Worm (Caenorhabditis elegans) whole organism, L2 larva: ENCODE data around the gene VZK822L.2.

Experiments used
- C34F6.9 ChIP-seq: fragments of 150-350 bp; optimal IDR thresholded peaks from 2 replicates; lab custom pipeline; 2014; ENCODE audit warnings: missing biosample characterization, missing genetic modification characterization
- F13H6.1 ChIP-seq: sonication (generic microtip); optimal IDR thresholded peaks from 2 replicates; lab custom pipeline; 2016; ENCODE audit warnings: missing genetic modification characterization, missing compliant biosample characterization
- R02D3.7 ChIP-seq: fragments of 150-350 bp; optimal IDR thresholded peaks from 2 replicates; lab custom pipeline; 2014; ENCODE audit warnings: missing biosample characterization, missing genetic modification characterization
- Y55F3AM.14 ChIP-seq: fragments of 200-800 bp; sonication (Bioruptor generic); optimal IDR thresholded peaks from 2 replicates; lab custom pipeline; 2018; ENCODE audit warnings: mild to moderate bottlenecking, missing genetic modification characterization, missing compliant biosample characterization
- ZK546.5 ChIP-seq: sonication (generic microtip); optimal IDR thresholded peaks from 2 replicates; lab custom pipeline; 2017; ENCODE audit warnings: missing biosample characterization, missing genetic modification characterization
- alr-1 ChIP-seq: fragments of 150-350 bp; optimal IDR thresholded peaks from 2 replicates; lab custom pipeline; 2014; ENCODE audit warnings: missing biosample characterization, missing genetic modification characterization
- aly-2 ChIP-seq: fragments of 150-350 bp; optimal IDR thresholded peaks from 2 replicates; lab custom pipeline; 2014; ENCODE audit warnings: missing biosample characterization, missing genetic modification characterization
- ama-1 ChIP-seq: fragments of 150-350 bp; optimal IDR thresholded peaks from 2 replicates; lab custom pipeline; 2018; ENCODE audit warnings: inconsistent platforms
- blmp-1 ChIP-seq: sonication (generic microtip); optimal IDR thresholded peaks from 2 replicates; lab custom pipeline; 2017; ENCODE audit warnings: missing genetic modification characterization, mild to moderate bottlenecking, missing compliant biosample characterization, antibody characterized with exemption, moderate library complexity; ENCODE audit not compliant: insufficient read depth
- ceh-16 ChIP-seq: fragments of 150-350 bp; optimal IDR thresholded peaks from 2 replicates; lab custom pipeline; 2014; ENCODE audit warnings: missing biosample characterization, missing genetic modification characterization
- ceh-82 ChIP-seq: fragments of 150-350 bp; optimal IDR thresholded peaks from 2 replicates; lab custom pipeline; 2014; ENCODE audit warnings: missing biosample characterization, missing genetic modification characterization
- crh-2 ChIP-seq: sonication (generic microtip); optimal IDR thresholded peaks from 2 replicates; lab custom pipeline; 2017; ENCODE audit warnings: missing biosample characterization, missing genetic modification characterization
- dmd-4 ChIP-seq: sonication (generic microtip); optimal IDR thresholded peaks from 2 replicates; lab custom pipeline; 2017; ENCODE audit warnings: missing biosample characterization, missing genetic modification characterization
- egl-27 ChIP-seq: sonication (generic microtip); optimal IDR thresholded peaks from 3 replicates; lab custom pipeline; 2017; ENCODE audit warnings: missing biosample characterization, missing genetic modification reagents, missing genetic modification characterization
- elt-1 ChIP-seq: fragments of 150-350 bp; optimal IDR thresholded peaks from 2 replicates; lab custom pipeline; 2014; ENCODE audit warnings: missing biosample characterization, missing genetic modification characterization
- elt-3 ChIP-seq: sonication (generic microtip); optimal IDR thresholded peaks from 2 replicates; lab custom pipeline; 2017; ENCODE audit warnings: missing biosample characterization, missing genetic modification characterization
- fos-1 ChIP-seq: fragments of 150-350 bp; optimal IDR thresholded peaks from 2 replicates; lab custom pipeline; 2014; ENCODE audit warnings: missing biosample characterization, missing genetic modification characterization
- gmeb-1 ChIP-seq: fragments of 150-350 bp; optimal IDR thresholded peaks from 2 replicates; lab custom pipeline; 2014; ENCODE audit warnings: missing biosample characterization, missing genetic modification characterization
- lin-11 ChIP-seq: fragments of 150-350 bp; sonication (generic microtip); optimal IDR thresholded peaks from 2 replicates; lab custom pipeline; 2014; ENCODE audit warnings: missing biosample characterization, missing genetic modification characterization, inconsistent platforms, mixed read lengths
- lin-13 ChIP-seq: fragments of 150-350 bp; optimal IDR thresholded peaks from 2 replicates; lab custom pipeline; 2014; ENCODE audit warnings: missing biosample characterization, missing genetic modification reagents, missing genetic modification characterization
- lin-39 ChIP-seq: fragments of 150-350 bp; optimal IDR thresholded peaks from 2 replicates; lab custom pipeline; 2014; ENCODE audit warnings: missing biosample characterization, missing genetic modification reagents, missing genetic modification characterization
- lsy-2 ChIP-seq, 2 experiments: fragments of 150-350 bp in 1 of 2; sonication (generic microtip) in 1 of 2; optimal IDR thresholded peaks; 2 replicates each; lab custom pipeline; 2014 to 2017; ENCODE audit warnings: missing biosample characterization in 2 of 2, missing genetic modification characterization in 2 of 2
- mab-5 ChIP-seq: fragments of 150-350 bp; optimal IDR thresholded peaks from 2 replicates; lab custom pipeline; 2014; ENCODE audit warnings: missing biosample characterization, missing genetic modification characterization
- mbf-1 ChIP-seq: sonication (generic microtip); optimal IDR thresholded peaks from 2 replicates; lab custom pipeline; 2017; ENCODE audit warnings: missing biosample characterization, missing genetic modification characterization
- mdl-1 ChIP-seq, 2 experiments: fragments of 150-350 bp in 1 of 2; sonication (generic microtip) in 1 of 2; optimal IDR thresholded peaks; 2 replicates each; lab custom pipeline; 2017; ENCODE audit warnings: missing biosample characterization in 2 of 2, missing genetic modification characterization in 2 of 2
- nhr-10 ChIP-seq: sonication (generic microtip); optimal IDR thresholded peaks from 2 replicates; lab custom pipeline; 2017; ENCODE audit warnings: missing biosample characterization, missing genetic modification characterization
- nhr-11 ChIP-seq: fragments of 150-350 bp; optimal IDR thresholded peaks from 2 replicates; lab custom pipeline; 2014; ENCODE audit warnings: missing biosample characterization, missing genetic modification characterization
- nhr-12 ChIP-seq: fragments of 150-350 bp; optimal IDR thresholded peaks from 2 replicates; lab custom pipeline; 2014; ENCODE audit warnings: missing biosample characterization, missing genetic modification characterization
- nhr-129 ChIP-seq: fragments of 150-350 bp; optimal IDR thresholded peaks from 2 replicates; lab custom pipeline; 2014; ENCODE audit warnings: missing biosample characterization, missing genetic modification characterization
- nhr-21 ChIP-seq: fragments of 150-350 bp; optimal IDR thresholded peaks from 2 replicates; lab custom pipeline; 2014; ENCODE audit warnings: missing biosample characterization, missing genetic modification characterization
- nhr-23 ChIP-seq: fragments of 150-350 bp; optimal IDR thresholded peaks from 2 replicates; lab custom pipeline; 2014; ENCODE audit warnings: missing biosample characterization, missing genetic modification reagents, missing genetic modification characterization
- nhr-237 ChIP-seq: fragments of 150-350 bp; optimal IDR thresholded peaks from 2 replicates; lab custom pipeline; 2014; ENCODE audit warnings: missing biosample characterization, missing genetic modification characterization
- nhr-25 ChIP-seq: fragments of 150-350 bp; sonication (generic microtip); optimal IDR thresholded peaks from 3 replicates; lab custom pipeline; 2014; ENCODE audit warnings: missing biosample characterization, missing genetic modification characterization
- nhr-6 ChIP-seq: fragments of 150-350 bp; optimal IDR thresholded peaks from 2 replicates; lab custom pipeline; 2014; ENCODE audit warnings: missing biosample characterization, missing genetic modification characterization
- nhr-77 ChIP-seq: fragments of 150-350 bp; optimal IDR thresholded peaks from 2 replicates; lab custom pipeline; 2014; ENCODE audit warnings: missing biosample characterization, missing genetic modification characterization
- peb-1 ChIP-seq: fragments of 150-350 bp; optimal IDR thresholded peaks from 2 replicates; lab custom pipeline; 2014; ENCODE audit warnings: missing biosample characterization, missing genetic modification characterization
- sem-4 ChIP-seq: fragments of 150-350 bp; optimal IDR thresholded peaks from 2 replicates; lab custom pipeline; 2014; ENCODE audit warnings: missing biosample characterization, missing genetic modification reagents, missing genetic modification characterization
- skn-1 ChIP-seq: sonication (generic microtip); optimal IDR thresholded peaks from 2 replicates; lab custom pipeline; 2017; ENCODE audit warnings: missing biosample characterization, missing genetic modification characterization
- sma-3 ChIP-seq: sonication (generic microtip); optimal IDR thresholded peaks from 2 replicates; lab custom pipeline; 2016; ENCODE audit warnings: missing genetic modification reagents, missing genetic modification characterization, missing compliant biosample characterization
- sma-9 ChIP-seq, 2 experiments: fragments of 150-350 bp in 1 of 2; sonication (generic microtip) in 1 of 2; optimal IDR thresholded peaks; 2 replicates each; lab custom pipeline; 2014 to 2016; ENCODE audit warnings: missing genetic modification characterization in 2 of 2, mild to moderate bottlenecking in 1 of 2, missing biosample characterization in 1 of 2, missing compliant biosample characterization in 1 of 2, missing genetic modification reagents in 1 of 2, moderate library complexity in 1 of 2
- snpc-4 ChIP-seq: fragments of 150-350 bp; optimal IDR thresholded peaks from 2 replicates; lab custom pipeline; 2014; ENCODE audit warnings: missing biosample characterization, missing genetic modification characterization
- unc-39 ChIP-seq: fragments of 150-350 bp; optimal IDR thresholded peaks from 2 replicates; lab custom pipeline; 2014; ENCODE audit warnings: missing biosample characterization, missing genetic modification characterization
- unc-55 ChIP-seq: fragments of 150-350 bp; sonication (generic microtip); optimal IDR thresholded peaks from 3 replicates; lab custom pipeline; 2014; ENCODE audit warnings: missing biosample characterization, missing genetic modification reagents, missing genetic modification characterization
- unc-62 ChIP-seq: fragments of 150-350 bp; optimal IDR thresholded peaks from 2 replicates; lab custom pipeline; 2014; ENCODE audit warnings: missing biosample characterization, missing genetic modification reagents, missing genetic modification characterization
- zag-1 ChIP-seq: fragments of 150-350 bp; optimal IDR thresholded peaks from 2 replicates; lab custom pipeline; 2014; ENCODE audit warnings: missing biosample characterization, missing genetic modification characterization
- ztf-1 ChIP-seq: fragments of 200-800 bp; sonication (Bioruptor generic); conservative IDR thresholded peaks from 2 replicates; pipeline ENCODE4 v1.3.6; 2022; ENCODE audit warnings: missing genetic modification characterization, missing compliant biosample characterization
- ztf-11 ChIP-seq: sonication (generic microtip); optimal IDR thresholded peaks from 2 replicates; lab custom pipeline; 2017; ENCODE audit warnings: missing biosample characterization, missing genetic modification characterization
- ztf-4 ChIP-seq: fragments of 150-350 bp; optimal IDR thresholded peaks from 2 replicates; lab custom pipeline; 2014; ENCODE audit warnings: missing biosample characterization, missing genetic modification characterization

VZK822L.2 gene

ce11 chrIV:11956387-11956786 is 44.6 kb downstream of the VZK822L.2 start:
- TF ChIP-seq unc-55 (GFP tag; lab: Kevin White, UChicago): no peak
- no peak for TF ChIP-seq zag-1 (tag; lab: Kevin White, UChicago)
- peak; percentile 96 for TF ChIP-seq F13H6.1 (tag; lab: Kevin White, UChicago)
- no peak for TF ChIP-seq mbf-1 (tag; lab: Kevin White, UChicago)
- peak; percentile 94 for TF ChIP-seq crh-2 (tag; lab: Kevin White, UChicago)
- no peak for TF ChIP-seq ceh-82 (tag; lab: Kevin White, UChicago)
- peak; percentile 67 for TF ChIP-seq Y55F3AM.14 (GFP tag; lab: Kevin White, UChicago)
- TF ChIP-seq unc-39 (tag; lab: Kevin White, UChicago): no peak
- TF ChIP-seq nhr-12: no peak
- TF ChIP-seq nhr-21 (tag; lab: Kevin White, UChicago): peak; percentile 97
- peak; percentile 74 for TF ChIP-seq mab-5 (tag; lab: Kevin White, UChicago)
- no peak for TF ChIP-seq nhr-23
- peak; percentile 74 for TF ChIP-seq lin-13
- no peak for TF ChIP-seq nhr-11 (tag; lab: Kevin White, UChicago)
- no peak for TF ChIP-seq lin-39
- TF ChIP-seq lsy-2 (tag; optimal IDR thresholded peaks at IDR 0.05; lab: Kevin White, UChicago): peak in 1 of 2 experiments; percentile 82
- no peak for TF ChIP-seq unc-62 (GFP tag; lab: Kevin White, UChicago)
- TF ChIP-seq nhr-77: peak; percentile 59
- no peak for TF ChIP-seq aly-2 (tag; lab: Kevin White, UChicago)
- TF ChIP-seq nhr-129 (tag; lab: Kevin White, UChicago): peak; percentile 97
- TF ChIP-seq ztf-4 (tag; lab: Kevin White, UChicago): peak; percentile 93
- TF ChIP-seq sma-9 (GFP tag; optimal IDR thresholded peaks at IDR 0.05; lab: Kevin White, UChicago): peak; percentile 100
- TF ChIP-seq sma-9 (tag; optimal IDR thresholded peaks at IDR 0.05; lab: Kevin White, UChicago): peak; percentile 17
- TF ChIP-seq ztf-1 (GFP tag; lab: Robert Waterston, UW): no peak
- peak; percentile 95 for TF ChIP-seq sma-3 (GFP tag; lab: Kevin White, UChicago)
- TF ChIP-seq skn-1 (tag; lab: Kevin White, UChicago): no peak
- no peak for TF ChIP-seq nhr-10
- TF ChIP-seq dmd-4 (tag; lab: Kevin White, UChicago): no peak
- TF ChIP-seq blmp-1 (tag; lab: Kevin White, UChicago): peak; percentile 81
- TF ChIP-seq mdl-1 (tag; optimal IDR thresholded peaks at IDR 0.05; lab: Kevin White, UChicago): peak; percentile 99 to 100
- TF ChIP-seq ceh-16 (tag; lab: Kevin White, UChicago): no peak
- no peak for TF ChIP-seq peb-1 (tag; lab: Kevin White, UChicago)
- peak; percentile 98 for TF ChIP-seq nhr-25 (tag; lab: Kevin White, UChicago)
- TF ChIP-seq fos-1 (tag; lab: Kevin White, UChicago): peak; percentile 86
- TF ChIP-seq sem-4 (tag; lab: Kevin White, UChicago): peak; percentile 92
- TF ChIP-seq nhr-6 (tag; lab: Kevin White, UChicago): peak; percentile 85
- no peak for TF ChIP-seq ztf-11 (tag; lab: Kevin White, UChicago)
- no peak for TF ChIP-seq elt-3 (tag; lab: Kevin White, UChicago)
- TF ChIP-seq gmeb-1 (tag; lab: Kevin White, UChicago): peak; percentile 83
- peak; percentile 78 for TF ChIP-seq egl-27
- TF ChIP-seq R02D3.7 (tag; lab: Kevin White, UChicago): no peak
- peak; percentile 24 for TF ChIP-seq snpc-4
- TF ChIP-seq C34F6.9: peak; percentile 86
- no peak for TF ChIP-seq lin-11 (tag; lab: Kevin White, UChicago)
- TF ChIP-seq ZK546.5 (tag; lab: Kevin White, UChicago): no peak
- TF ChIP-seq alr-1 (tag; lab: Kevin White, UChicago): no peak
- no peak for TF ChIP-seq elt-1 (tag; lab: Kevin White, UChicago)
- no peak for TF ChIP-seq nhr-237 (tag; lab: Kevin White, UChicago)
- peak; percentile 37 for TF ChIP-seq ama-1 (lab: Kevin White, UChicago)
